Fruit fly (Drosophila melanogaster): ENCODE data around the gene CG13116.

DNA sequence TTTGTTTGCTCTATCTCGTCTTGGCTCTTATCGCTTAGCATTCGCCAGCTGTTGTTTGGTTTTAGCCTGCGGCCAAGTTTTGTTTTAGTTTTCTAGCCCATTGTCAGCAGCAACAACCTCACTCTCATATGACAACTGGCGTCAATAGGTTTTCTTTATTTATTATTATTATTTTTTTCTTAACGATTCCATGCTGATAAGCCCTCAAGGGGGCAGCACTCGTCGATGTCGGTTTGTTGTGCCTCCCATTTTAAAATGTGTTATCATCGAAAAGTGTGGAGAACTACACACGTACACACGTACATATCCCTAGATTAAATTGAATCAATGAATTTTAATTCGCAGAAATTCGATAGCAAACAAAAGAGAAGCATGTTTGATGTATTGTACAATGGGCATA lies 38.5 kb upstream of the CG13116 start:
- TF ChIP-seq CG8478 (optimal IDR thresholded peaks at IDR 0.05) (no peak), CTCF (optimal IDR thresholded peaks at IDR 0.05) (no peak)

All from S2 (cell line).